Worm (Caenorhabditis elegans) whole organism, L4 larva: ENCODE data around the gene dlc-5.

Source experiments
- F10B5.3 ChIP-seq: sonication (generic microtip); optimal IDR thresholded peaks from 2 replicates; lab custom pipeline; 2016; ENCODE audit warnings: mild to moderate bottlenecking, missing genetic modification characterization, missing compliant biosample characterization
- F26F4.8 ChIP-seq: fragments of 200-800 bp; sonication (Bioruptor generic); conservative IDR thresholded peaks from 2 replicates; pipeline ENCODE4 v1.3.6; 2022; ENCODE audit warnings: missing genetic modification characterization, missing compliant biosample characterization
- F37D6.2 ChIP-seq: sonication (generic microtip); optimal IDR thresholded peaks from 2 replicates; lab custom pipeline; 2016; ENCODE audit warnings: mild to moderate bottlenecking, missing genetic modification characterization, missing compliant biosample characterization
- F44E2.7 ChIP-seq: fragments of 200-800 bp; sonication (Bioruptor generic); IDR thresholded peaks from 2 replicates; pipeline ENCODE4 v2.1.2; 2022; ENCODE audit warnings: missing genetic modification characterization, missing compliant biosample characterization
- F49E8.2 ChIP-seq: sonication (generic microtip); optimal IDR thresholded peaks from 2 replicates; lab custom pipeline; 2016; ENCODE audit warnings: missing compliant biosample characterization, mild to moderate bottlenecking, missing genetic modification characterization, borderline replicate concordance
- T26A8.4 ChIP-seq: fragments of 200-800 bp; sonication (Bioruptor generic); IDR thresholded peaks from 2 replicates; pipeline ENCODE4 v1.3.6; 2022; ENCODE audit warnings: missing genetic modification characterization, missing compliant biosample characterization
- Y105C5A.15 ChIP-seq: fragments of 200-800 bp; sonication (Bioruptor generic); IDR thresholded peaks from 2 replicates; pipeline ENCODE4 v1.3.6; 2022; ENCODE audit warnings: missing genetic modification characterization, missing compliant biosample characterization
- Y75B8A.6 ChIP-seq: fragments of 200-800 bp; sonication (Bioruptor generic); IDR thresholded peaks from 2 replicates; pipeline ENCODE4 v1.3.6; 2022; ENCODE audit warnings: missing genetic modification reagents, missing genetic modification characterization, missing compliant biosample characterization
- aha-1 ChIP-seq: fragments of 150-350 bp; peaks from one replicate; lab custom pipeline; 2014; ENCODE audit warnings: missing biosample characterization, missing genetic modification characterization
- ceh-28 ChIP-seq: fragments of 150-350 bp; optimal IDR thresholded peaks from 2 replicates; lab custom pipeline; 2014; ENCODE audit warnings: missing biosample characterization, missing genetic modification reagents, missing genetic modification characterization
- ctbp-1 ChIP-seq: fragments of 200-800 bp; sonication (Bioruptor generic); IDR thresholded peaks from 2 replicates; pipeline ENCODE4 v1.3.6; 2022; ENCODE audit warnings: missing genetic modification reagents, missing genetic modification characterization, missing compliant biosample characterization
- daf-16 ChIP-seq, 3 experiments: sonication (generic microtip); optimal IDR thresholded peaks; 2 replicates each; lab custom pipeline; 2016 to 2017; ENCODE audit warnings: missing genetic modification characterization in 3 of 3, missing genetic modification reagents in 3 of 3, mild to moderate bottlenecking in 2 of 3, missing compliant biosample characterization in 2 of 3, missing biosample characterization in 1 of 3, moderate library complexity in 1 of 3
- dmd-8 ChIP-seq: fragments of 200-800 bp; sonication (Bioruptor generic); IDR thresholded peaks from 2 replicates; pipeline ENCODE4 v1.3.6; 2022; ENCODE audit warnings: missing genetic modification characterization, missing compliant biosample characterization
- dpl-1 ChIP-seq: fragments of 150-350 bp; optimal IDR thresholded peaks from 2 replicates; lab custom pipeline; 2014; ENCODE audit warnings: missing biosample characterization, missing genetic modification reagents, missing genetic modification characterization
- duxl-1 ChIP-seq: sonication (generic microtip); optimal IDR thresholded peaks from 2 replicates; lab custom pipeline; 2016; ENCODE audit warnings: mild to moderate bottlenecking, missing genetic modification characterization, moderate library complexity, missing compliant biosample characterization; ENCODE audit not compliant: poor library complexity
- fkh-10 ChIP-seq: fragments of 150-350 bp; optimal IDR thresholded peaks from 2 replicates; lab custom pipeline; 2014; ENCODE audit warnings: missing biosample characterization, missing genetic modification reagents, missing genetic modification characterization
- gei-8 ChIP-seq: fragments of 200-800 bp; sonication (Bioruptor generic); optimal IDR thresholded peaks from 2 replicates; lab custom pipeline; 2018; ENCODE audit warnings: mild to moderate bottlenecking, missing genetic modification characterization, missing compliant biosample characterization
- hif-1 ChIP-seq, 2 experiments: sonication (generic microtip); optimal IDR thresholded peaks; 2 replicates each; lab custom pipeline; 2016 to 2017; ENCODE audit warnings: missing compliant biosample characterization in 2 of 2, missing genetic modification characterization in 2 of 2, missing genetic modification reagents in 2 of 2, missing genotype in 2 of 2, mild to moderate bottlenecking in 1 of 2
- hlh-11 ChIP-seq: fragments of 200-800 bp; sonication (Bioruptor generic); optimal IDR thresholded peaks from 2 replicates; lab custom pipeline; 2018; ENCODE audit warnings: mild to moderate bottlenecking, missing genetic modification characterization, missing compliant biosample characterization
- hlh-30 ChIP-seq: sonication (generic microtip); optimal IDR thresholded peaks from 2 replicates; lab custom pipeline; 2017; ENCODE audit warnings: antibody characterized with exemption, mild to moderate bottlenecking, missing genetic modification characterization, missing compliant biosample characterization; ENCODE audit not compliant: insufficient read depth
- hmg-1.1 ChIP-seq: fragments of 200-800 bp; sonication (Bioruptor generic); IDR thresholded peaks from 2 replicates; pipeline ENCODE4 v1.3.6; 2022; ENCODE audit warnings: missing genetic modification reagents, missing genetic modification characterization, missing compliant biosample characterization
- lsy-2 ChIP-seq, 2 experiments: fragments of 150-350 bp in 1 of 2; sonication (generic microtip) in 1 of 2; optimal IDR thresholded peaks; 2 replicates each; lab custom pipeline; 2014 to 2017; ENCODE audit warnings: missing biosample characterization in 2 of 2, missing genetic modification characterization in 2 of 2
- madf-5 ChIP-seq, 2 experiments: fragments of 200-800 bp; sonication (Bioruptor generic); IDR thresholded peaks; 2 replicates each; pipeline ENCODE4 v1.3.6; 2022; ENCODE audit warnings: missing compliant biosample characterization in 2 of 2, missing genetic modification characterization in 2 of 2
- mdt-29 ChIP-seq: fragments of 200-800 bp; sonication (Bioruptor generic); IDR thresholded peaks from 2 replicates; pipeline ENCODE4 v1.3.6; 2022; ENCODE audit warnings: missing genetic modification reagents, missing genetic modification characterization, missing compliant biosample characterization
- mes-2 ChIP-seq: sonication (generic microtip); optimal IDR thresholded peaks from 2 replicates; lab custom pipeline; 2016; ENCODE audit warnings: missing genotype, mild to moderate bottlenecking, missing genetic modification characterization, missing compliant biosample characterization; ENCODE audit not compliant: poor library complexity, severe bottlenecking
- mxl-2 ChIP-seq: fragments of 200-800 bp; sonication (Bioruptor generic); conservative IDR thresholded peaks from 2 replicates; pipeline ENCODE4 v1.3.6; 2022; ENCODE audit warnings: missing genetic modification reagents, missing genetic modification characterization, missing compliant biosample characterization
- mxl-3 ChIP-seq: fragments of 200-800 bp; sonication (Bioruptor generic); optimal IDR thresholded peaks from 2 replicates; lab custom pipeline; 2018; ENCODE audit warnings: mild to moderate bottlenecking, missing genetic modification characterization, missing compliant biosample characterization
- nhr-11 ChIP-seq: fragments of 150-350 bp; optimal IDR thresholded peaks from 2 replicates; lab custom pipeline; 2014; ENCODE audit warnings: missing biosample characterization, missing genetic modification characterization
- nhr-111 ChIP-seq: fragments of 200-800 bp; sonication (Bioruptor generic); optimal IDR thresholded peaks from 2 replicates; lab custom pipeline; 2018; ENCODE audit warnings: mild to moderate bottlenecking, missing genetic modification characterization, missing compliant biosample characterization
- nhr-25 ChIP-seq: sonication (generic microtip); optimal IDR thresholded peaks from 2 replicates; lab custom pipeline; 2017; ENCODE audit warnings: missing genetic modification characterization, mild to moderate bottlenecking, missing compliant biosample characterization, antibody characterized with exemption, moderate library complexity, borderline replicate concordance; ENCODE audit not compliant: insufficient read depth
- nhr-42 ChIP-seq: fragments of 200-800 bp; sonication (Bioruptor generic); IDR thresholded peaks from 2 replicates; pipeline ENCODE4 v1.3.6; 2022; ENCODE audit warnings: missing genetic modification characterization, missing compliant biosample characterization
- nhr-48 ChIP-seq: sonication (generic microtip); optimal IDR thresholded peaks from 2 replicates; lab custom pipeline; 2016; ENCODE audit warnings: mild to moderate bottlenecking, missing genetic modification characterization, missing compliant biosample characterization
- saeg-2 ChIP-seq: fragments of 200-800 bp; sonication (Bioruptor generic); IDR thresholded peaks from 2 replicates; pipeline ENCODE4 v1.3.6; 2022; ENCODE audit warnings: missing genetic modification reagents, missing genetic modification characterization, missing compliant biosample characterization
- spr-3 ChIP-seq: fragments of 200-800 bp; sonication (Bioruptor generic); optimal IDR thresholded peaks from 2 replicates; lab custom pipeline; 2018; ENCODE audit warnings: mild to moderate bottlenecking, missing genetic modification characterization, missing compliant biosample characterization
- tra-1 ChIP-seq: fragments of 200-800 bp; sonication (Bioruptor generic); IDR thresholded peaks from 2 replicates; pipeline ENCODE4 v1.3.6; 2022; ENCODE audit warnings: missing genetic modification reagents, missing genetic modification characterization, missing compliant biosample characterization
- unc-39 ChIP-seq: sonication (generic microtip); optimal IDR thresholded peaks from 2 replicates; lab custom pipeline; 2017; ENCODE audit warnings: missing biosample characterization, missing genetic modification characterization
- unc-62 ChIP-seq, 3 experiments: fragments of 150-350 bp in 1 of 3; sonication (generic microtip); optimal IDR thresholded peaks in 2 of 3; peaks in 1 of 3; 1 replicate in 1 of 3; 2 replicates in 2 of 3; lab custom pipeline; 2014 to 2017; ENCODE audit warnings: missing biosample characterization in 3 of 3, missing genetic modification characterization in 3 of 3, missing genetic modification reagents in 3 of 3, missing genotype in 1 of 3
- zag-1 ChIP-seq: fragments of 150-350 bp; optimal IDR thresholded peaks from 2 replicates; lab custom pipeline; 2014; ENCODE audit warnings: missing biosample characterization, missing genetic modification characterization
- zip-11 ChIP-seq: fragments of 200-800 bp; sonication (Bioruptor generic); IDR thresholded peaks from 2 replicates; pipeline ENCODE4 v1.3.6; 2022; ENCODE audit warnings: missing genetic modification characterization, missing compliant biosample characterization
- ztf-7 ChIP-seq: fragments of 150-350 bp; optimal IDR thresholded peaks from 2 replicates; lab custom pipeline; 2014; ENCODE audit warnings: missing biosample characterization, missing genetic modification characterization

The dlc-5 gene

ce11 chrIV:6438051-6438450 lies at the start of gene dlc-5:
Gene dlc-5 (plus strand): TSS chrIV:6438204.
- TF ChIP-seq nhr-42 (GFP tag; lab: Robert Waterston, UW): no peak
- no peak for TF ChIP-seq mdt-29 (GFP tag; lab: Robert Waterston, UW)
- peak; percentile 94 for TF ChIP-seq aha-1
- no peak for TF ChIP-seq tra-1
- no peak for TF ChIP-seq spr-3

ce11 chrIV:6388550-6388949 lies 49.5 kb upstream of the dlc-5 start:
- no peak for TF ChIP-seq F10B5.3 (tag; lab: Kevin White, UChicago)
- TF ChIP-seq nhr-25 (tag; lab: Kevin White, UChicago): no peak
- no peak for TF ChIP-seq unc-39 (tag; lab: Kevin White, UChicago)
- no peak for TF ChIP-seq ztf-7 (tag; lab: Kevin White, UChicago)
- TF ChIP-seq dpl-1 (GFP tag; lab: Kevin White, UChicago): no peak
- TF ChIP-seq F37D6.2 (tag; lab: Kevin White, UChicago): no peak
- TF ChIP-seq zip-11 (GFP tag; lab: Robert Waterston, UW): no peak
- TF ChIP-seq hlh-11 (tag; lab: Kevin White, UChicago): no peak
- no peak for TF ChIP-seq nhr-111 (GFP tag; lab: Kevin White, UChicago)
- no peak for TF ChIP-seq saeg-2

DNA sequence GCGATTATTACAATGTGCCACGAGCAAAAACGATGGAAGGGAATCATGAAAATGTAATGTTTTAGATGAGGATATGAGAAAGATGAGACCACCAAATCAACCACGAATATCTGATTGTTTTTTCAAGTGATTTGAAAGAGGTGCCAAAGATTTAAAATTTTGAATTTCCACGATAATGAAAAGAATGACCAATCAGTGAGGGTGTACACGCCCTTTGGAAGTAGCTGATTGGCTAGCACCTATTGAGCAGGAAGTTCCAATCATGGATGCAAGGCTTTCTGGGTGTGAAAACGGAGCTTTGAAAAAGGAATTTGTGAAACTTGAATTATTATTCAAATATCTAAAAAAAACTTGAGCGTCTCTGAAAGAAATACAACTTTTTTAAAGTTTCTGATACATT lies 46.4 kb upstream of the dlc-5 start:
- TF ChIP-seq nhr-48 (tag; lab: Kevin White, UChicago) (no peak), unc-62 (GFP tag; optimal IDR thresholded peaks at IDR 0.05 in 1 of 2; lab: Kevin White, UChicago) (peak in 1 of 2 experiments; percentile 15), unc-62 (tag; optimal IDR thresholded peaks at IDR 0.05; lab: Kevin White, UChicago) (no peak)

DNA sequence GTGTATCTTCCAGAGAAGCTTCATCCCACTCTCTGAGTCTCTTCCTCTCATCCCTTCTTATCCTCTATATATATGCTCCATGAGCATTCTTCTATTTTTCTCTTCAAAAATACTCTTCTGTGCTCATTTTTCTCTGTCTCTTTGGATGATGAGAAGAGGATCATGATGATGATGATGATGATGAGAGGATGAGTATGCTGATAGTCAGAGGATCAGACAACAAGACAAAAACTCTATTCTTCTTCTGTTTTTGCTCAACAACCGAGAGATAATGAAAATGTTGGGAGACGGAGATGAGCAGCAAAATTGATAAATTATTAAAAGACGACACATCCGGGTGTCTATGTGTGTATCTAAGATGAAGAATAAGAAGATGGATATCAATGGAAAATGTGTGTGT lies 44.7 kb upstream of the dlc-5 start:
- peak in 1 of 2 experiments; percentile 96 for TF ChIP-seq unc-62 (GFP tag; optimal IDR thresholded peaks at IDR 0.05 in 1 of 2; lab: Kevin White, UChicago)
- no peak for TF ChIP-seq unc-62 (tag; optimal IDR thresholded peaks at IDR 0.05; lab: Kevin White, UChicago)
- peak; percentile 4 for TF ChIP-seq hlh-30 (tag; lab: Kevin White, UChicago)
- TF ChIP-seq daf-16 (GFP tag; optimal IDR thresholded peaks at IDR 0.05; lab: Kevin White, UChicago): peak in 1 of 2 experiments; percentile 46
- TF ChIP-seq daf-16 (tag; optimal IDR thresholded peaks at IDR 0.05; lab: Kevin White, UChicago): no peak
- no peak for TF ChIP-seq dpl-1 (GFP tag; lab: Kevin White, UChicago)
- no peak for TF ChIP-seq nhr-48 (tag; lab: Kevin White, UChicago)
- TF ChIP-seq ctbp-1 (GFP tag; lab: Robert Waterston, UW): 0 out of 2 replicates have a peak, but pooled peaks have one; percentile 20
- peak; percentile 74 for TF ChIP-seq nhr-11 (tag; lab: Kevin White, UChicago)
- TF ChIP-seq zag-1 (tag; lab: Kevin White, UChicago): no peak

- TF ChIP-seq Y75B8A.6 (GFP tag; lab: Robert Waterston, UW): no peak
- TF ChIP-seq fkh-10 (GFP tag; lab: Kevin White, UChicago): peak; percentile 27
- TF ChIP-seq, all 104 proteins: peak for 1
Measured at ce11 chrIV:6395190-6395589, 42.8 kb upstream of the dlc-5 start.

DNA sequence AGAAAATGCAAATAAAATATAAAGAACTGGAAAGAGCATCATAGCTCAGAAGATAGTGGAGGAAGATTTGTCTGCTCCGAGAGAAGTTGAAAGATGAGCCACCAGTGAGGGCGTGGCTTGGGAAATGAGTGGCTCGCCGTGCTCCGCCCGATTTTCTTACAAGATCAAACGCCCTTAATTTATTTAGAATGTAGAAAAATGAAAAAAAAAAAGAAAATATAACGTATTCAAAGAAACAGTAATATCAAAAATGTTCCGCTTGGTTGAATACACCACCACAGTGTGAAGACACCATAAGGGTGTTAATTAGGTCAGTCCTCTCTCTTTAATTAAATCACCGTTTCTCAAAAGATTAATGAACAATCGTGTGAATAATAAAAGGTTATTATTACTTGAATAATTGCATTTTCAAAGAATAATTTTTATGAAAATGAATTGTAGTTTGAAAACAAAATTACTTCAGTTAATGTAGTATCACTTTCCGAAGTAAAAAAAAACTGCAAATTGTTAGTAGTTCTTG lies 35.6 kb upstream of the dlc-5 start, which contains the start of gene sfrp-1:
Gene sfrp-1 (minus strand): TSS at position 51 of the 520 bp plus-strand sequence.
- TF ChIP-seq mxl-2: no peak
- no peak for TF ChIP-seq F44E2.7 (GFP tag; lab: Robert Waterston, UW)
- no peak for TF ChIP-seq mxl-3 (GFP tag; lab: Kevin White, UChicago)
- TF ChIP-seq duxl-1 (tag; lab: Kevin White, UChicago): no peak
- no peak for TF ChIP-seq tra-1
- no peak for TF ChIP-seq lsy-2 (tag; optimal IDR thresholded peaks at IDR 0.05; lab: Kevin White, UChicago)
- TF ChIP-seq madf-5 (GFP tag; IDR thresholded peaks at IDR 0.05; lab: Robert Waterston, UW): no peak
- no peak for TF ChIP-seq F26F4.8 (GFP tag; lab: Robert Waterston, UW)
- no peak for TF ChIP-seq T26A8.4 (GFP tag; lab: Robert Waterston, UW)
- TF ChIP-seq mes-2: no peak
- no peak for TF ChIP-seq Y105C5A.15 (GFP tag; lab: Robert Waterston, UW)
- no peak for TF ChIP-seq hmg-1.1
- no peak for TF ChIP-seq gei-8 (GFP tag; lab: Kevin White, UChicago)
- TF ChIP-seq dmd-8 (GFP tag; lab: Robert Waterston, UW): no peak
- no peak for TF ChIP-seq hif-1 (tag; optimal IDR thresholded peaks at IDR 0.05; lab: Kevin White, UChicago)
- no peak for TF ChIP-seq F49E8.2 (tag; lab: Kevin White, UChicago)
- no peak for TF ChIP-seq ceh-28 (tag; lab: Kevin White, UChicago)
